Worm (Caenorhabditis elegans) whole organism, mixed stage, embryonic: ENCODE measurements around the gene B0507.7.

Experiments
- blmp-1 ChIP-seq: fragments of 150-350 bp; optimal IDR thresholded peaks from 2 replicates; lab custom pipeline; 2014; ENCODE audit warnings: missing biosample characterization, missing genetic modification characterization
- ceh-39 ChIP-seq: fragments of 150-350 bp; optimal IDR thresholded peaks from 2 replicates; lab custom pipeline; 2014; ENCODE audit warnings: missing biosample characterization, missing genetic modification characterization
- ceh-43 ChIP-seq: fragments of 200-800 bp; sonication (Bioruptor generic); optimal IDR thresholded peaks from 2 replicates; lab custom pipeline; 2018; ENCODE audit warnings: mild to moderate bottlenecking, missing genetic modification characterization, moderate library complexity, missing compliant biosample characterization
- lin-13 ChIP-seq: fragments of 150-350 bp; optimal IDR thresholded peaks from 2 replicates; lab custom pipeline; 2014; ENCODE audit warnings: missing biosample characterization, missing genetic modification characterization
- snpc-4 ChIP-seq: fragments of 150-350 bp; optimal IDR thresholded peaks from 2 replicates; lab custom pipeline; 2014; ENCODE audit warnings: missing biosample characterization, missing genetic modification characterization
- unc-62 ChIP-seq: fragments of 150-350 bp; optimal IDR thresholded peaks from 2 replicates; lab custom pipeline; 2014; ENCODE audit warnings: missing biosample characterization, missing genetic modification reagents, missing genetic modification characterization

- TF ChIP-seq blmp-1 (tag; lab: Kevin White, UChicago) (no peak), unc-62 (GFP tag; lab: Kevin White, UChicago) (no peak), snpc-4 (tag; lab: Kevin White, UChicago) (no peak), lin-13 (tag; lab: Kevin White, UChicago) (no peak), ceh-39 (no peak), ceh-43 (no peak)
These were observed 27.7 kb upstream of the B0507.7 start, which contains the start of gene sup-37 for ce11 chrV:8786245-8786644.
